Worm (Caenorhabditis elegans) whole organism, mixed stage, embryonic: ENCODE data around the gene nhr-251.

Experiments used
- ceh-39 ChIP-seq: fragments of 150-350 bp; optimal IDR thresholded peaks from 2 replicates; lab custom pipeline; 2014; ENCODE audit warnings: missing biosample characterization, missing genetic modification characterization
- pha-4 ChIP-seq: fragments of 150-350 bp; optimal IDR thresholded peaks from 2 replicates; lab custom pipeline; 2018; ENCODE audit warnings: missing biosample characterization, missing genetic modification reagents, missing genetic modification characterization

ce11 chrV:628527-628926 lies 28.2 kb downstream of the nhr-251 start, which contains the start of gene F48G7.9:
- TF ChIP-seq ceh-39 (tag; lab: Kevin White, UChicago) (no peak), pha-4 (tag; lab: Kevin White, UChicago) (no peak)
